Worm (Caenorhabditis elegans): Measurements from ENCODE around the gene npp-18.
A peak's percentile ranks its signal among the peaks of the same experiment; 100 is the strongest.

The npp-18 gene

ce11 chrIII:13254178-13254725 is 42.4 kb upstream of the npp-18 start, which contains the start of gene F56A8.9:
TSS of gene F56A8.9 (plus strand) at chrIII:13254675.
- TF ChIP-seq nhr-28 (tag; optimal IDR thresholded peaks at IDR 0.05) (no peak), tbx-2 (tag; optimal IDR thresholded peaks at IDR 0.05) (no peak), C34B4.2 (tag; optimal IDR thresholded peaks at IDR 0.05) (no peak), pqm-1 (tag; optimal IDR thresholded peaks at IDR 0.05) (no peak), unc-86 (tag; optimal IDR thresholded peaks at IDR 0.05) (no peak), nhr-19 (GFP tag; conservative IDR thresholded peaks at IDR 0.05) (no peak), jun-1 (tag; optimal IDR thresholded peaks at IDR 0.05) (no peak), grh-1 (GFP tag; IDR thresholded peaks at IDR 0.05) (no peak), fkh-8 (tag; optimal IDR thresholded peaks at IDR 0.05) (no peak), nhr-20 (tag; optimal IDR thresholded peaks at IDR 0.05) (no peak), unc-30 (tag; optimal IDR thresholded peaks at IDR 0.05) (no peak), sup-37 (GFP tag; optimal IDR thresholded peaks at IDR 0.05) (no peak), zip-4 (GFP tag; optimal IDR thresholded peaks at IDR 0.05) (no peak), nhr-77 (tag; optimal IDR thresholded peaks at IDR 0.05) (no peak)

- peak; percentile 41 for TF ChIP-seq blmp-1 (tag; optimal IDR thresholded peaks at IDR 0.05)
- peak; percentile 70 for TF ChIP-seq xbp-1 (tag; optimal IDR thresholded peaks at IDR 0.05)
- TF ChIP-seq hlh-17 (GFP tag; optimal IDR thresholded peaks at IDR 0.05; ENCODE audit: borderline replicate concordance): no peak
- TF ChIP-seq aha-1 (tag; optimal IDR thresholded peaks at IDR 0.05): no peak
- peak; percentile 47 for TF ChIP-seq F16B12.6 (tag; optimal IDR thresholded peaks at IDR 0.05)
- TF ChIP-seq sup-37 (GFP tag; optimal IDR thresholded peaks at IDR 0.05): no peak
- peak; percentile 82 for TF ChIP-seq lin-39 (tag; optimal IDR thresholded peaks at IDR 0.05)
- peak; percentile 74 for TF ChIP-seq nhr-85 (tag)
- no peak for TF ChIP-seq mef-2 (tag; optimal IDR thresholded peaks at IDR 0.05)
- TF ChIP-seq egl-13 (tag; optimal IDR thresholded peaks at IDR 0.05): no peak
- no peak for TF ChIP-seq C04F5.9 (tag; optimal IDR thresholded peaks at IDR 0.05)
- no peak for TF ChIP-seq unc-98 (GFP tag; IDR thresholded peaks at IDR 0.05)
- TF ChIP-seq elt-3 (tag; optimal IDR thresholded peaks at IDR 0.05): peak in 1 of 6 experiments; percentile 26
- peak; percentile 37 for TF ChIP-seq snpc-4 (tag; optimal IDR thresholded peaks at IDR 0.05)
- TF ChIP-seq C34B4.2 (tag; optimal IDR thresholded peaks at IDR 0.05): no peak
- no peak for TF ChIP-seq nhr-84 (tag; optimal IDR thresholded peaks at IDR 0.05)
- TF ChIP-seq hlh-4 (tag; optimal IDR thresholded peaks at IDR 0.05): no peak
- peak; percentile 65 for TF ChIP-seq ztf-4 (tag; optimal IDR thresholded peaks at IDR 0.05)
- TF ChIP-seq snu-23 (GFP tag; optimal IDR thresholded peaks at IDR 0.05): peak; percentile 86
- TF ChIP-seq nhr-12 (tag; optimal IDR thresholded peaks at IDR 0.05): peak; percentile 7
- peak; percentile 52 to 76 (median 58) for TF ChIP-seq ceh-82 (tag; optimal IDR thresholded peaks at IDR 0.05)
- TF ChIP-seq isw-1 (GFP tag; IDR thresholded peaks at IDR 0.05): peak; percentile 50
- peak; percentile 75 for TF ChIP-seq mep-1 (tag; optimal IDR thresholded peaks at IDR 0.05)
- peak; percentile 81 for TF ChIP-seq rnt-1 (tag; optimal IDR thresholded peaks at IDR 0.05)
- peak; percentile 22 for TF ChIP-seq zip-4 (GFP tag; optimal IDR thresholded peaks at IDR 0.05)
- TF ChIP-seq lin-35 (GFP tag; optimal IDR thresholded peaks at IDR 0.05): peak; percentile 97 to 99
- TF ChIP-seq skn-1 (tag; optimal IDR thresholded peaks at IDR 0.05): peak; percentile 76
- TF ChIP-seq pag-3 (tag; optimal IDR thresholded peaks at IDR 0.05; ENCODE audit: borderline replicate concordance, insufficient read depth): no peak
- peak; percentile 85 for TF ChIP-seq nhr-71 (tag; optimal IDR thresholded peaks at IDR 0.05)
- TF ChIP-seq vab-15 (tag; optimal IDR thresholded peaks at IDR 0.05): peak; percentile 84
- no peak for TF ChIP-seq ets-5 (GFP tag; IDR thresholded peaks at IDR 0.05)
- TF ChIP-seq fkh-10 (GFP tag; optimal IDR thresholded peaks at IDR 0.05): no peak
- no peak for TF ChIP-seq unc-30 (tag; optimal IDR thresholded peaks at IDR 0.05)
- peak; percentile 99 to 100 for TF ChIP-seq efl-1 (optimal IDR thresholded peaks at IDR 0.05)
- peak; percentile 99 to 100 for TF ChIP-seq efl-1 (GFP tag; optimal IDR thresholded peaks at IDR 0.05 in 1 of 2)
- peak; percentile 48 for TF ChIP-seq jun-1 (tag; optimal IDR thresholded peaks at IDR 0.05)
- no peak for TF ChIP-seq ceh-90 (tag; optimal IDR thresholded peaks at IDR 0.05)
- no peak for TF ChIP-seq efl-3 (GFP tag; optimal IDR thresholded peaks at IDR 0.05)
- peak; percentile 83 to 91 for TF ChIP-seq lsy-2 (tag; optimal IDR thresholded peaks at IDR 0.05)
- TF ChIP-seq unc-130 (tag; optimal IDR thresholded peaks at IDR 0.05): peak; percentile 65
- TF ChIP-seq ztf-11 (tag; optimal IDR thresholded peaks at IDR 0.05): no peak
- no peak for TF ChIP-seq mab-9 (GFP tag; IDR thresholded peaks at IDR 0.05)
Measured at ce11 chrIII:13256438-13256928, 40.2 kb upstream of the npp-18 start, which contains the start of gene F56A8.3. TSS of gene F56A8.3 (plus strand) at chrIII:13256878.

Measured in whole organism, L1 larva.